Fruit fly (Drosophila melanogaster) whole organism, embryonic: ENCODE data around the gene Ppcs.
A peak's percentile ranks its signal among the peaks of the same experiment; 100 is the strongest.

Source experiments
- ATbp ChIP-seq: fragments of 200-800 bp; sonication (Bioruptor generic); optimal IDR thresholded peaks from 2 replicates; lab custom pipeline; 2017; ENCODE audit warnings: missing biosample characterization, mild to moderate bottlenecking, missing genetic modification characterization, missing genetic modification reagents
- B-H2 ChIP-seq: fragments of 200-800 bp; sonication (Bioruptor generic); optimal IDR thresholded peaks from 2 replicates; lab custom pipeline; 2018; ENCODE audit warnings: missing biosample characterization, mild to moderate bottlenecking, missing genetic modification characterization
- CG11085 ChIP-seq: fragments of 200-800 bp; sonication (Bioruptor generic); IDR thresholded peaks from 2 replicates; pipeline ENCODE4 v1.3.6; 2022; ENCODE audit warnings: missing biosample characterization, missing genetic modification characterization
- CG14441 ChIP-seq: fragments of 200-800 bp; sonication (Bioruptor generic); IDR thresholded peaks from 2 replicates; pipeline ENCODE4 v1.3.6; 2022; ENCODE audit warnings: missing biosample characterization, missing genetic modification characterization
- CG14965 ChIP-seq: fragments of 200-800 bp; sonication (Bioruptor generic); optimal IDR thresholded peaks from 2 replicates; lab custom pipeline; 2016; ENCODE audit warnings: missing biosample characterization, missing genetic modification characterization, borderline replicate concordance
- CG17359 ChIP-seq: fragments of 200-800 bp; sonication (Bioruptor generic); optimal IDR thresholded peaks from 3 replicates; lab custom pipeline; 2018; ENCODE audit warnings: missing biosample characterization, mild to moderate bottlenecking, missing genetic modification characterization, moderate library complexity
- CG17361 ChIP-seq: fragments of 200-800 bp; sonication (Bioruptor generic); IDR thresholded peaks from 3 replicates; pipeline ENCODE4 v1.3.6; 2022; ENCODE audit warnings: missing biosample characterization, missing genetic modification characterization
- CG2202 ChIP-seq: fragments of 200-800 bp; sonication (Bioruptor generic); optimal IDR thresholded peaks from 2 replicates; lab custom pipeline; 2018; ENCODE audit warnings: missing biosample characterization, mild to moderate bottlenecking, missing genetic modification characterization
- CG2889 ChIP-seq: fragments of 200-800 bp; sonication (Bioruptor generic); IDR thresholded peaks from 3 replicates; pipeline ENCODE4 v1.3.6; 2022; ENCODE audit warnings: missing biosample characterization, missing genetic modification characterization
- CG3163 ChIP-seq: fragments of 200-800 bp; sonication (Bioruptor generic); optimal IDR thresholded peaks from 3 replicates; lab custom pipeline; 2016; ENCODE audit warnings: missing biosample characterization, missing genetic modification characterization
- CG34422 ChIP-seq: fragments of 200-800 bp; sonication (Bioruptor generic); IDR thresholded peaks from 3 replicates; pipeline ENCODE4 v1.3.6; 2022; ENCODE audit warnings: missing biosample characterization, missing genetic modification characterization
- CG4328 ChIP-seq: fragments of 200-800 bp; sonication (Bioruptor generic); optimal IDR thresholded peaks from 3 replicates; lab custom pipeline; 2017; ENCODE audit warnings: missing biosample characterization, missing genetic modification reagents, missing genetic modification characterization
- CG4730 ChIP-seq: fragments of 200-800 bp; sonication (Bioruptor generic); IDR thresholded peaks from 2 replicates; pipeline ENCODE4 v1.3.6; 2022; ENCODE audit warnings: missing biosample characterization, missing genetic modification characterization
- CG7372 ChIP-seq: fragments of 200-800 bp; sonication (Bioruptor generic); IDR thresholded peaks from 2 replicates; pipeline ENCODE4 v1.3.6; 2022; ENCODE audit warnings: missing biosample characterization, missing genetic modification characterization
- CG7928 ChIP-seq: fragments of 200-800 bp; sonication (Bioruptor generic); optimal IDR thresholded peaks from 2 replicates; lab custom pipeline; 2017; ENCODE audit warnings: missing biosample characterization, mild to moderate bottlenecking, missing genetic modification characterization
- CG9215 ChIP-seq: fragments of 200-800 bp; sonication (Bioruptor generic); IDR thresholded peaks from 2 replicates; pipeline ENCODE4 v1.3.6; 2022; ENCODE audit warnings: missing biosample characterization, missing genetic modification characterization
- CG9876 ChIP-seq: fragments of 200-800 bp; sonication (Bioruptor generic); optimal IDR thresholded peaks from 2 replicates; lab custom pipeline; 2016; ENCODE audit warnings: missing biosample characterization, missing genetic modification characterization
- Dref ChIP-seq: fragments of 200-800 bp; sonication (Bioruptor generic); IDR thresholded peaks from 2 replicates; pipeline ENCODE4 v1.3.6; 2022; ENCODE audit warnings: missing biosample characterization, missing genetic modification characterization
- Ets65A ChIP-seq: fragments of 200-800 bp; sonication (Bioruptor generic); peaks from one replicate; lab custom pipeline; 2016; ENCODE audit warnings: missing biosample characterization, missing genetic modification characterization
- Hand ChIP-seq: fragments of 200-800 bp; sonication (Bioruptor generic); optimal IDR thresholded peaks from 2 replicates; lab custom pipeline; 2017; ENCODE audit warnings: mild to moderate bottlenecking, missing biosample characterization, missing genetic modification reagents, missing genetic modification characterization
- Hey ChIP-seq: fragments of 200-800 bp; sonication (Bioruptor generic); optimal IDR thresholded peaks from 3 replicates; lab custom pipeline; 2018; ENCODE audit warnings: missing biosample characterization, mild to moderate bottlenecking, missing genetic modification characterization
- HmgD ChIP-seq: fragments of 200-800 bp; sonication (Bioruptor generic); optimal IDR thresholded peaks from 3 replicates; lab custom pipeline; 2016; ENCODE audit warnings: missing biosample characterization, missing genetic modification characterization
- HmgZ ChIP-seq: fragments of 200-800 bp; sonication (Bioruptor generic); optimal IDR thresholded peaks from 2 replicates; lab custom pipeline; 2018; ENCODE audit warnings: missing biosample characterization, mild to moderate bottlenecking, missing genetic modification characterization
- Hr3 ChIP-seq: fragments of 200-800 bp; sonication (Bioruptor generic); optimal IDR thresholded peaks from 3 replicates; lab custom pipeline; 2016; ENCODE audit warnings: missing biosample characterization, missing genetic modification characterization
- Jarid2 ChIP-seq: fragments of 200-800 bp; sonication (Bioruptor generic); optimal IDR thresholded peaks from 3 replicates; lab custom pipeline; 2017; ENCODE audit warnings: mild to moderate bottlenecking, missing biosample characterization, missing genetic modification reagents, missing genetic modification characterization
- MBD-R2 ChIP-seq: fragments of 200-800 bp; sonication (Bioruptor generic); IDR thresholded peaks from 2 replicates; pipeline ENCODE4 v1.3.6; 2022; ENCODE audit warnings: missing biosample characterization, missing genetic modification characterization
- Meics ChIP-seq: fragments of 200-800 bp; sonication (Bioruptor generic); optimal IDR thresholded peaks from 2 replicates; lab custom pipeline; 2017; ENCODE audit warnings: missing biosample characterization, mild to moderate bottlenecking, missing genetic modification characterization
- PHDP ChIP-seq: fragments of 200-800 bp; sonication (Bioruptor generic); optimal IDR thresholded peaks from 3 replicates; lab custom pipeline; 2018; ENCODE audit warnings: missing biosample characterization, mild to moderate bottlenecking, missing genetic modification characterization, moderate library complexity
- Sry-β ChIP-seq: fragments of 200-800 bp; sonication (Bioruptor generic); optimal IDR thresholded peaks from 2 replicates; lab custom pipeline; 2018; ENCODE audit warnings: missing biosample characterization, mild to moderate bottlenecking, missing genetic modification characterization, moderate library complexity
- al ChIP-seq: fragments of 200-800 bp; sonication (Bioruptor generic); IDR thresholded peaks from 2 replicates; pipeline ENCODE4 v1.3.6; 2022; ENCODE audit warnings: missing biosample characterization, missing genetic modification characterization
- ara ChIP-seq: fragments of 200-800 bp; sonication (Bioruptor generic); IDR thresholded peaks from 2 replicates; pipeline ENCODE4 v1.3.6; 2022; ENCODE audit warnings: missing biosample characterization, missing genetic modification characterization
- ato ChIP-seq: fragments of 200-800 bp; sonication (Bioruptor generic); IDR thresholded peaks from 2 replicates; pipeline ENCODE4 v1.3.6; 2022; ENCODE audit warnings: missing biosample characterization, missing genetic modification characterization; ENCODE audit not compliant: partially characterized antibody
- dysf ChIP-seq: fragments of 200-800 bp; sonication (Bioruptor generic); IDR thresholded peaks from 3 replicates; pipeline ENCODE4 v1.3.6; 2022; ENCODE audit warnings: missing biosample characterization, missing genetic modification characterization
- eve ChIP-seq, 2 experiments: fragments of >200 bp; optimal IDR thresholded peaks; 2 replicates each; lab custom pipeline; 2017; ENCODE audit warnings: missing biosample characterization in 2 of 2, missing genetic modification characterization in 2 of 2
- fd3F ChIP-seq: fragments of 200-800 bp; sonication (Bioruptor generic); optimal IDR thresholded peaks from 2 replicates; lab custom pipeline; 2018; ENCODE audit warnings: missing biosample characterization, mild to moderate bottlenecking, missing genetic modification characterization, moderate library complexity
- gce ChIP-seq: fragments of 200-800 bp; sonication (Bioruptor generic); IDR thresholded peaks from 3 replicates; pipeline ENCODE4 v1.3.6; 2022; ENCODE audit warnings: missing biosample characterization, missing genetic modification characterization
- gt ChIP-seq: fragments of 200-800 bp; sonication (Bioruptor generic); IDR thresholded peaks from 2 replicates; pipeline ENCODE4 v1.3.6; 2022; ENCODE audit warnings: missing biosample characterization, missing genetic modification characterization
- hkb ChIP-seq, 2 experiments: fragments of 200-800 bp in 1 of 2; fragments of >200 bp in 1 of 2; sonication (Bioruptor generic) in 1 of 2; IDR thresholded peaks in 1 of 2; optimal IDR thresholded peaks in 1 of 2; 2 replicates each; pipeline versions ENCODE4 v1.3.6 to Lab custom; 2017 to 2022; ENCODE audit warnings: missing biosample characterization in 1 of 2, missing genetic modification characterization in 1 of 2
- jigr1 ChIP-seq: fragments of 200-800 bp; sonication (Bioruptor generic); IDR thresholded peaks from 3 replicates; pipeline ENCODE4 v1.3.6; 2022; ENCODE audit warnings: missing biosample characterization, missing genetic modification characterization
- ken ChIP-seq: fragments of 200-800 bp; sonication (Bioruptor generic); IDR thresholded peaks from 3 replicates; pipeline ENCODE4 v1.3.6; 2022; ENCODE audit warnings: missing biosample characterization, missing genetic modification characterization
- knrl ChIP-seq: fragments of 200-800 bp; sonication (Bioruptor generic); IDR thresholded peaks from 3 replicates; pipeline ENCODE4 v1.3.6; 2022; ENCODE audit warnings: missing biosample characterization, missing genetic modification characterization; ENCODE audit not compliant: partially characterized antibody
- maf-S ChIP-seq: fragments of 200-800 bp; sonication (Bioruptor generic); optimal IDR thresholded peaks from 2 replicates; lab custom pipeline; 2016; ENCODE audit warnings: missing biosample characterization, missing genetic modification characterization
- pita ChIP-seq: fragments of 200-800 bp; sonication (Bioruptor generic); optimal IDR thresholded peaks from 2 replicates; lab custom pipeline; 2017; ENCODE audit warnings: missing biosample characterization, mild to moderate bottlenecking, missing genetic modification characterization
- pnt ChIP-seq: fragments of 200-800 bp; sonication (Bioruptor generic); optimal IDR thresholded peaks from 3 replicates; lab custom pipeline; 2016; ENCODE audit warnings: missing biosample characterization, missing genetic modification characterization
- pros ChIP-seq: fragments of 200-800 bp; sonication (Bioruptor generic); optimal IDR thresholded peaks from 3 replicates; lab custom pipeline; 2019; ENCODE audit warnings: missing biosample characterization, mild to moderate bottlenecking, missing genetic modification characterization, moderate library complexity
- psq ChIP-seq: fragments of 200-800 bp; sonication (Bioruptor generic); optimal IDR thresholded peaks from 2 replicates; lab custom pipeline; 2017; ENCODE audit warnings: missing biosample characterization, missing genetic modification characterization
- ranshi ChIP-seq: fragments of 200-800 bp; sonication (Bioruptor generic); IDR thresholded peaks from 2 replicates; pipeline ENCODE4 v1.3.6; 2022; ENCODE audit warnings: missing biosample characterization, missing genetic modification characterization
- sim ChIP-seq: fragments of 200-800 bp; sonication (Bioruptor generic); IDR thresholded peaks from 2 replicates; pipeline ENCODE4 v1.3.6; 2022; ENCODE audit warnings: missing biosample characterization, missing genetic modification characterization
- tna ChIP-seq: fragments of 200-800 bp; sonication (Bioruptor generic); IDR thresholded peaks from 2 replicates; pipeline ENCODE4 v1.3.6; 2022; ENCODE audit warnings: missing biosample characterization, missing genetic modification characterization; ENCODE audit not compliant: partially characterized antibody
- wor ChIP-seq: fragments of 200-800 bp; sonication (Bioruptor generic); IDR thresholded peaks from 2 replicates; pipeline ENCODE4 v1.3.6; 2022; ENCODE audit warnings: missing biosample characterization, missing genetic modification characterization

The Ppcs gene

dm6 chr3R:19093127-19093812 is 54.4 kb downstream of the Ppcs start (continued):
- TF ChIP-seq CG2202 (tag; lab: Kevin White, UChicago) (no peak), al (GFP tag; lab: Robert Waterston, UW) (no peak), CG9876 (GFP tag; lab: Kevin White, UChicago) (no peak), knrl (GFP tag; lab: Robert Waterston, UW) (no peak), sim (GFP tag; lab: Robert Waterston, UW) (no peak), Dref (GFP tag; lab: Robert Waterston, UW) (no peak), CG2889 (GFP tag; lab: Robert Waterston, UW) (no peak), pros (GFP tag; lab: Kevin White, UChicago) (no peak), eve (GFP tag; optimal IDR thresholded peaks at IDR 0.05; lab: Kevin White, UChicago) (peak in 1 of 2 experiments; percentile 56), CG14965 (GFP tag; lab: Kevin White, UChicago) (no peak), CG9215 (GFP tag; lab: Robert Waterston, UW) (no peak), ATbp (GFP tag; lab: Kevin White, UChicago) (no peak), tna (no peak), pita (no peak), Sry-β (GFP tag; lab: Kevin White, UChicago) (no peak), CG34422 (GFP tag; lab: Robert Waterston, UW) (0 out of 3 replicates have a peak, but pooled peaks have one; percentile 18), B-H2 (GFP tag; lab: Kevin White, UChicago) (no peak), hkb (optimal IDR thresholded peaks at IDR 0.05; lab: Kevin White, UChicago) (no peak), hkb (GFP tag; IDR thresholded peaks at IDR 0.05; lab: Robert Waterston, UW) (no peak), CG17361 (GFP tag; lab: Robert Waterston, UW) (peak; percentile 53; the same call in 1 of the 3 replicates), Hr3 (GFP tag; lab: Kevin White, UChicago) (peak; percentile 19), CG4730 (GFP tag; lab: Robert Waterston, UW) (0 out of 2 replicates have a peak, but pooled peaks have one; percentile 20), maf-S (GFP tag; lab: Kevin White, UChicago) (no peak), CG14441 (no peak), Hand (GFP tag; lab: Kevin White, UChicago) (no peak), PHDP (tag; lab: Kevin White, UChicago) (peak; percentile 30), ken (GFP tag; lab: Robert Waterston, UW) (peak; percentile 43; the same call in 1 of the 3 replicates), CG3163 (GFP tag; lab: Kevin White, UChicago) (no peak), pnt (GFP tag; lab: Kevin White, UChicago) (no peak), Hey (tag; lab: Kevin White, UChicago) (no peak), Ets65A (GFP tag; lab: Kevin White, UChicago) (peak; percentile 5), CG11085 (GFP tag; lab: Robert Waterston, UW) (no peak), ranshi (GFP tag; lab: Robert Waterston, UW) (0 out of 2 replicates have a peak, but pooled peaks have one; percentile 18), fd3F (GFP tag; lab: Kevin White, UChicago) (peak; percentile 20), HmgD (GFP tag; lab: Kevin White, UChicago) (no peak), Meics (GFP tag; lab: Kevin White, UChicago) (peak; percentile 38), psq (GFP tag; lab: Kevin White, UChicago) (no peak), CG7372 (GFP tag; lab: Robert Waterston, UW) (no peak), wor (GFP tag; lab: Robert Waterston, UW) (no peak), gce (GFP tag; lab: Robert Waterston, UW) (no peak), CG4328 (GFP tag; lab: Kevin White, UChicago) (peak; percentile 14), CG7928 (GFP tag; lab: Kevin White, UChicago) (no peak), gt (GFP tag; lab: Robert Waterston, UW) (no peak), HmgZ (tag; lab: Kevin White, UChicago) (no peak), MBD-R2 (no peak), ara (GFP tag; lab: Robert Waterston, UW) (no peak), ato (GFP tag; lab: Robert Waterston, UW) (no peak), jigr1 (no peak), Jarid2 (no peak), CG17359 (peak; percentile 12), dysf (GFP tag; lab: Robert Waterston, UW) (no peak)
